Worm (Caenorhabditis elegans) whole organism, L1 larva: Measurements from ENCODE around the gene flp-12.

ENCODE experiments used
- C16A3.4 ChIP-seq: fragments of 150-350 bp; optimal IDR thresholded peaks from 2 replicates; lab custom pipeline; 2014; ENCODE audit warnings: missing biosample characterization, missing genetic modification characterization
- alr-1 ChIP-seq: fragments of 200-800 bp; sonication (Bioruptor generic); optimal IDR thresholded peaks from 2 replicates; lab custom pipeline; 2018; ENCODE audit warnings: borderline replicate concordance, mild to moderate bottlenecking, missing genetic modification characterization, missing compliant biosample characterization
- ceh-82 ChIP-seq, 3 experiments: fragments of 150-350 bp in 1 of 3; sonication (generic microtip) in 2 of 3; optimal IDR thresholded peaks; 2 replicates each; lab custom pipeline; 2014 to 2017; ENCODE audit warnings: missing biosample characterization in 3 of 3, missing genetic modification characterization in 3 of 3
- ces-1 ChIP-seq: fragments of 150-350 bp; optimal IDR thresholded peaks from 2 replicates; lab custom pipeline; 2014; ENCODE audit warnings: missing biosample characterization, missing genetic modification reagents, missing genetic modification characterization
- dpl-1 ChIP-seq, 3 experiments: fragments of 150-350 bp in 2 of 3; sonication (generic microtip) in 1 of 3; optimal IDR thresholded peaks; 2 replicates each; lab custom pipeline; 2014 to 2017; ENCODE audit warnings: missing biosample characterization in 3 of 3, missing genetic modification characterization in 3 of 3, missing genetic modification reagents in 3 of 3
- egl-13 ChIP-seq: sonication (generic microtip); optimal IDR thresholded peaks from 2 replicates; lab custom pipeline; 2016; ENCODE audit warnings: missing genotype, missing genetic modification reagents, missing genetic modification characterization, missing compliant biosample characterization
- elt-3 ChIP-seq, 6 experiments: fragments of 150-350 bp in 1 of 6; sonication (generic microtip); optimal IDR thresholded peaks; 2 replicates each; lab custom pipeline; 2017 to 2018; ENCODE audit warnings: missing biosample characterization in 6 of 6, missing genetic modification characterization in 6 of 6, inconsistent platforms in 1 of 6
- mdl-1 ChIP-seq, 2 experiments: fragments of 150-350 bp; optimal IDR thresholded peaks; 2 replicates each; lab custom pipeline; 2014 to 2017; ENCODE audit warnings: missing biosample characterization in 2 of 2, missing genetic modification characterization in 2 of 2, inconsistent platforms in 1 of 2
- nhr-12 ChIP-seq: sonication (generic microtip); optimal IDR thresholded peaks from 2 replicates; lab custom pipeline; 2017; ENCODE audit warnings: missing biosample characterization, missing genetic modification characterization
- nhr-19 ChIP-seq: fragments of 200-800 bp; sonication (Bioruptor generic); conservative IDR thresholded peaks from 2 replicates; pipeline ENCODE4 v1.3.6; 2022; ENCODE audit warnings: missing genetic modification characterization, missing compliant biosample characterization
- nhr-237 ChIP-seq: fragments of 150-350 bp; optimal IDR thresholded peaks from 2 replicates; lab custom pipeline; 2014; ENCODE audit warnings: missing biosample characterization, missing genetic modification characterization
- unc-98 ChIP-seq: fragments of 200-800 bp; sonication (Bioruptor generic); IDR thresholded peaks from 2 replicates; pipeline ENCODE4 v1.3.6; 2022; ENCODE audit warnings: missing genetic modification characterization, missing compliant biosample characterization
- zip-4 ChIP-seq: fragments of 200-800 bp; sonication (Bioruptor generic); optimal IDR thresholded peaks from 2 replicates; lab custom pipeline; 2018; ENCODE audit warnings: mild to moderate bottlenecking, missing genetic modification characterization, moderate library complexity, missing compliant biosample characterization

Gene flp-12

ce11 chrX:4544543-4544942 lies 47.6 kb downstream of the flp-12 start, which contains the start of gene C07A12.2:
TSS of gene C07A12.2 (plus strand) at chrX:4544843.
- TF ChIP-seq C16A3.4 (no peak), zip-4 (GFP tag; lab: Kevin White, UChicago) (no peak), unc-98 (GFP tag; lab: Robert Waterston, UW) (no peak), ceh-82 (tag; optimal IDR thresholded peaks at IDR 0.05; lab: Kevin White, UChicago) (no peak), alr-1 (tag; lab: Kevin White, UChicago) (no peak), nhr-12 (tag; lab: Kevin White, UChicago) (no peak), nhr-19 (GFP tag; lab: Robert Waterston, UW) (no peak), egl-13 (tag; lab: Kevin White, UChicago) (no peak), elt-3 (tag; optimal IDR thresholded peaks at IDR 0.05; lab: Kevin White, UChicago) (no peak), nhr-237 (tag; lab: Kevin White, UChicago) (no peak), mdl-1 (tag; optimal IDR thresholded peaks at IDR 0.05; lab: Kevin White, UChicago) (no peak), ces-1 (GFP tag; lab: Kevin White, UChicago) (no peak), dpl-1 (GFP tag; optimal IDR thresholded peaks at IDR 0.05; lab: Kevin White, UChicago) (no peak)
